Worm (Caenorhabditis elegans) whole organism, late embryonic: ENCODE results near the gene pkc-1.

Experiments used
- K09A11.1 ChIP-seq: sonication (generic microtip); optimal IDR thresholded peaks from 2 replicates; lab custom pipeline; 2017; ENCODE audit warnings: antibody characterized with exemption, mild to moderate bottlenecking, missing genetic modification characterization, missing compliant biosample characterization; ENCODE audit not compliant: insufficient read depth
- ama-1 ChIP-seq: fragments of 150-350 bp; optimal IDR thresholded peaks from 2 replicates; lab custom pipeline; 2014
- fax-1 ChIP-seq: sonication (generic microtip); optimal IDR thresholded peaks from 2 replicates; lab custom pipeline; 2016; ENCODE audit warnings: missing genotype, missing genetic modification characterization, missing compliant biosample characterization
- nfya-1 ChIP-seq: sonication (generic microtip); optimal IDR thresholded peaks from 2 replicates; lab custom pipeline; 2017; ENCODE audit warnings: missing genetic modification characterization, mild to moderate bottlenecking, missing compliant biosample characterization, antibody characterized with exemption, moderate library complexity
- pha-2 ChIP-seq: sonication (generic microtip); optimal IDR thresholded peaks from 2 replicates; lab custom pipeline; 2017; ENCODE audit warnings: mild to moderate bottlenecking, missing genetic modification characterization, missing compliant biosample characterization
- pha-4 ChIP-seq: fragments of 150-350 bp; optimal IDR thresholded peaks from 2 replicates; lab custom pipeline; 2018; ENCODE audit warnings: missing biosample characterization, missing genetic modification reagents, missing genetic modification characterization
- sox-2 ChIP-seq: fragments of 200-800 bp; sonication (Bioruptor generic); IDR thresholded peaks from 2 replicates; pipeline ENCODE4 v1.3.6; 2022; ENCODE audit warnings: missing genetic modification reagents, missing genetic modification characterization, missing compliant biosample characterization
- unc-55 ChIP-seq: sonication (generic microtip); optimal IDR thresholded peaks from 2 replicates; lab custom pipeline; 2017; ENCODE audit warnings: missing biosample characterization, missing genetic modification reagents, missing genetic modification characterization

DNA sequence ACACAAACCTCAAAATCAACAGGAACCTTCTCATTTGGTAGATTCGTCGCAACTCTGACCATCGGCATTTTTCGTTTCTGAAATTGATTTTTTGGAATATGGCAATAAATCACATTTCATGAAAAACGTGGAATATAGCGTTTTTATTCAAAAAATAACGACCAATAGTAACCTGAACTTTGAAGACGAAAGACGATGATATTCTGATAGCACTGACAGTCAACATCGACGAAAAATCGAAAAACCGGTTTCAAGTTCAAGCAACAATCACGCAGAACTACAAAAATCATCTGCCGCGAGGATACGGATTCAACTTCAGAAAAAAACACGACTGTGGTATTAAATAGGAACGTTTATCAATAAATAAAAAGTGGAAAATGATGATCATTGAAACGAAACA, 53.8 kb downstream of the pkc-1 start, which contains the start of gene mif-2:
- no peak for TF ChIP-seq pha-2
- TF ChIP-seq sox-2, result no peak
- TF ChIP-seq nfya-1 (tag; lab: Kevin White, UChicago), result no peak
- no peak for TF ChIP-seq pha-4
- TF ChIP-seq fax-1 (tag; lab: Kevin White, UChicago), result no peak
- TF ChIP-seq unc-55 (GFP tag; lab: Kevin White, UChicago), result no peak
- no peak for TF ChIP-seq K09A11.1
- TF ChIP-seq ama-1 (lab: Kevin White, UChicago), result no peak
